Worm (Caenorhabditis elegans): ENCODE data around the gene frpr-9.

Gene frpr-9

DNA sequence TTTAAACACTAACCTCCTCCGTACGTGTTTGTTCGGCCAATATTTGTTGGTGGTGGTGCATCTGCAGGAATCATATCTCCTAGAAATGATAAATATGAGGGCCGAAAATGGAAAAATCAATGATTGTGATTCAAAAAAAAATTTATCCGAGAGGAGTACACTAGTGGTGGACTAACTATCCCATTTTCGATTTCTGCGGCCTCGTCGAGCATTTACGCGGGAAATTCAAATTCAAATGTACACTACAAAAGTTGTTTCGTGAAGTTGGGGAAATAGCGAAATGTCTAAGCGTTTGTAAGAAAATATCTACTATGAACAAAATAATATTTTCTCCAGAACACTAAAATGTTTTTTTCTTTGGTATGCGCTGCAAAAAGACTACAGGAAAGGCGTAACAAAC is 37.4 kb downstream of the frpr-9 start:
- TF ChIP-seq ceh-16 (tag; optimal IDR thresholded peaks at IDR 0.05) (no peak), unc-55 (GFP tag; optimal IDR thresholded peaks at IDR 0.05) (peak; percentile 79), mab-5 (tag; optimal IDR thresholded peaks at IDR 0.05) (no peak), crh-2 (tag; optimal IDR thresholded peaks at IDR 0.05) (peak; percentile 70), aly-2 (tag; optimal IDR thresholded peaks at IDR 0.05) (no peak), nhr-77 (tag; optimal IDR thresholded peaks at IDR 0.05) (no peak), nhr-12 (tag; optimal IDR thresholded peaks at IDR 0.05) (no peak), ama-1 (optimal IDR thresholded peaks at IDR 0.05) (no peak), unc-62 (GFP tag; optimal IDR thresholded peaks at IDR 0.05) (no peak), gmeb-1 (tag; optimal IDR thresholded peaks at IDR 0.05) (peak; percentile 94), ztf-1 (GFP tag; conservative IDR thresholded peaks at IDR 0.05) (no peak), mdl-1 (tag; optimal IDR thresholded peaks at IDR 0.05) (no peak), nhr-129 (tag; optimal IDR thresholded peaks at IDR 0.05) (no peak), peb-1 (tag; optimal IDR thresholded peaks at IDR 0.05) (no peak), alr-1 (tag; optimal IDR thresholded peaks at IDR 0.05) (no peak), F13H6.1 (tag; optimal IDR thresholded peaks at IDR 0.05) (peak; percentile 57), nhr-23 (tag; optimal IDR thresholded peaks at IDR 0.05) (no peak), nhr-6 (tag; optimal IDR thresholded peaks at IDR 0.05) (peak; percentile 17), ceh-82 (tag; optimal IDR thresholded peaks at IDR 0.05) (no peak), fos-1 (tag; optimal IDR thresholded peaks at IDR 0.05) (peak; percentile 24), lin-39 (tag; optimal IDR thresholded peaks at IDR 0.05) (no peak), lsy-2 (tag; optimal IDR thresholded peaks at IDR 0.05) (peak in 1 of 2 experiments; percentile 70), Y55F3AM.14 (GFP tag; optimal IDR thresholded peaks at IDR 0.05) (no peak), nhr-10 (tag; optimal IDR thresholded peaks at IDR 0.05) (peak; percentile 16), mbf-1 (tag; optimal IDR thresholded peaks at IDR 0.05) (no peak), ztf-4 (tag; optimal IDR thresholded peaks at IDR 0.05) (no peak), snpc-4 (tag; optimal IDR thresholded peaks at IDR 0.05) (no peak), C34F6.9 (tag; optimal IDR thresholded peaks at IDR 0.05) (peak; percentile 43), blmp-1 (tag; optimal IDR thresholded peaks at IDR 0.05; ENCODE audit: insufficient read depth) (no peak), skn-1 (tag; optimal IDR thresholded peaks at IDR 0.05) (no peak), ztf-11 (tag; optimal IDR thresholded peaks at IDR 0.05) (no peak), sem-4 (tag; optimal IDR thresholded peaks at IDR 0.05) (no peak), lin-11 (tag; optimal IDR thresholded peaks at IDR 0.05) (no peak), nhr-25 (tag; optimal IDR thresholded peaks at IDR 0.05) (no peak), sma-9 (GFP tag; optimal IDR thresholded peaks at IDR 0.05) (peak; percentile 73), sma-9 (tag; optimal IDR thresholded peaks at IDR 0.05) (no peak), sma-3 (GFP tag; optimal IDR thresholded peaks at IDR 0.05) (peak; percentile 75), lin-13 (GFP tag; optimal IDR thresholded peaks at IDR 0.05) (peak; percentile 20)

DNA sequence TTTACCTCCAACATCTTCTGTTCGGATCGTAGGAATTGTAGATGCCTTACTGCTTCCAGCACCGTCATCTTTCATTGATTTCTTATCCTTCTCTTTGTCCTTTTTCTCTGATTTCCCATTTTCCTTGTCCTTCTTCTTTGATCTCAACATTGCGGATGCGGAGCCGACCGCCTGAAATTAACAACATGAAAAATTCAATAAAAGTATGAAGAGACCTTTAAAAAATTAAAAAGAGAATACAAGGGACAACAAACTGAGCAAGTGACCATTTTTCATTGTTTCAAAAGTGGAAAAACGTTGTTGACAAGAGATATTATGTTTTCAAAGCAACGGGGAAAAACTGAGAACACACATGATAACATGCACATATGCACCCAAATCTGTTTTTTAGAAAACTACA is 38.8 kb downstream of the frpr-9 start:
- TF ChIP-seq unc-55 (GFP tag; optimal IDR thresholded peaks at IDR 0.05) (no peak), peb-1 (tag; optimal IDR thresholded peaks at IDR 0.05) (no peak), elt-3 (tag; optimal IDR thresholded peaks at IDR 0.05) (no peak), sma-9 (GFP tag; optimal IDR thresholded peaks at IDR 0.05) (no peak), sma-9 (tag; optimal IDR thresholded peaks at IDR 0.05) (no peak), ztf-4 (tag; optimal IDR thresholded peaks at IDR 0.05) (no peak), mab-5 (tag; optimal IDR thresholded peaks at IDR 0.05) (no peak), fos-1 (tag; optimal IDR thresholded peaks at IDR 0.05) (no peak), elt-1 (tag; optimal IDR thresholded peaks at IDR 0.05) (no peak), skn-1 (tag; optimal IDR thresholded peaks at IDR 0.05) (no peak), mbf-1 (tag; optimal IDR thresholded peaks at IDR 0.05) (no peak), nhr-10 (tag; optimal IDR thresholded peaks at IDR 0.05) (no peak), unc-39 (tag; optimal IDR thresholded peaks at IDR 0.05) (no peak)

DNA sequence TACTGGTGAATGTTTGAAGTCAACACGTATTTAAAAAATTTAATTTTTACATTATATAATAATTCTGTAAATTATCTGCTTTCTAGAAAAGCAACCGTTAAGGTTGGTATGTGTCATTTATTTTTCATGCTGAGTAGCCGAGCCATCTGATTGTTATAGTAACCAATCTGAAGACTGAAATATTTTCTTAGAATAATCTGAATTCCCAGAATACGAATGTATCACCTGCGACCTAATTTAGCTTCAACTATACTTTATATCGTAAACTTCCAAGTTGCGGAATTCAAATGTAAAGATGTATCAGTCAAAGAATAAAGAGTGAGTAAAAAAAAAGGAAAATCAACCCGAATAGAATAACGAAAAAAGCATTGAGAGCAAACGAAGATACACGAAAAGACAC is 41.4 kb downstream of the frpr-9 start:
- no peak for TF ChIP-seq lsy-2 (tag; optimal IDR thresholded peaks at IDR 0.05)
- no peak for TF ChIP-seq mab-5 (tag; optimal IDR thresholded peaks at IDR 0.05)
- no peak for TF ChIP-seq sma-9 (GFP tag; optimal IDR thresholded peaks at IDR 0.05)
- no peak for TF ChIP-seq sma-9 (tag; optimal IDR thresholded peaks at IDR 0.05)
- no peak for TF ChIP-seq nhr-10 (tag; optimal IDR thresholded peaks at IDR 0.05)
- no peak for TF ChIP-seq lin-39 (tag; optimal IDR thresholded peaks at IDR 0.05)
- TF ChIP-seq mbf-1 (tag; optimal IDR thresholded peaks at IDR 0.05): no peak
- no peak for TF ChIP-seq egl-27 (tag; optimal IDR thresholded peaks at IDR 0.05)
- no peak for TF ChIP-seq ztf-11 (tag; optimal IDR thresholded peaks at IDR 0.05)
- TF ChIP-seq nhr-21 (tag; optimal IDR thresholded peaks at IDR 0.05): no peak
- no peak for TF ChIP-seq lin-13 (GFP tag; optimal IDR thresholded peaks at IDR 0.05)
- no peak for TF ChIP-seq nhr-77 (tag; optimal IDR thresholded peaks at IDR 0.05)
- TF ChIP-seq unc-62 (GFP tag; optimal IDR thresholded peaks at IDR 0.05): no peak
- no peak for TF ChIP-seq dmd-4 (tag; optimal IDR thresholded peaks at IDR 0.05)
- no peak for TF ChIP-seq nhr-12 (tag; optimal IDR thresholded peaks at IDR 0.05)
- TF ChIP-seq snpc-4 (tag; optimal IDR thresholded peaks at IDR 0.05): no peak
- no peak for TF ChIP-seq ztf-4 (tag; optimal IDR thresholded peaks at IDR 0.05)
- no peak for TF ChIP-seq ZK546.5 (tag; optimal IDR thresholded peaks at IDR 0.05)
- no peak for TF ChIP-seq C34F6.9 (tag; optimal IDR thresholded peaks at IDR 0.05)
- TF ChIP-seq ceh-16 (tag; optimal IDR thresholded peaks at IDR 0.05): no peak
- TF ChIP-seq elt-3 (tag; optimal IDR thresholded peaks at IDR 0.05): no peak

Data from whole organism, L2 larva.